Fruit fly (Drosophila melanogaster): ENCODE results near the gene Zmynd10.

The Zmynd10 gene

DNA sequence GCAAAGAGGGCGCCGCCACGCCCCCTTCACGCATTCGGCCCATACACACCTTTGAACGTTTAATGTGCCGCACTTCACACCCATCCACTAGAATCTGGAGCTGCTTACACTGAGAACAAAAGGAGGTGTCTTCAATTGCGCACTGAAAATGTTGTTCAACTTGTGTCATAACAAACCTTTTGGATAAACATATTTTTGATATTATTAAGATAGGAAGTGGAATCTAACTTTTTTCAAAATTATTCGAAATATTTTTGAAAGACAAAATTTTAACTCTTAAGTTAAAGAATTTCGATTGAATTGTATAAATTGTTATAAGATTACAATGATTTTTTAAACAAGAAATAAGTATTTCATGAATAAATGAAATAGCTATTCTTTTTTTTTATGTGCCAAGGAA lies 42.1 kb upstream of the Zmynd10 start:
- no peak for TF ChIP-seq ATbp (GFP tag; optimal IDR thresholded peaks at IDR 0.05)
- no peak for TF ChIP-seq CG9932 (GFP tag; IDR thresholded peaks at IDR 0.05)
- no peak for TF ChIP-seq CG7745 (tag; optimal IDR thresholded peaks at IDR 0.05)
- TF ChIP-seq Hr78 (GFP tag; optimal IDR thresholded peaks at IDR 0.05): no peak
- peak; percentile 32 for TF ChIP-seq CG10209 (GFP tag; optimal IDR thresholded peaks at IDR 0.05)
- no peak for TF ChIP-seq Deaf1 (tag; optimal IDR thresholded peaks at IDR 0.05)
- no peak for TF ChIP-seq h (optimal IDR thresholded peaks at IDR 0.05)
- TF ChIP-seq CG14860 (GFP tag; IDR thresholded peaks at IDR 0.05; ENCODE audit: partially characterized antibody): no peak
- TF ChIP-seq dpn (GFP tag; optimal IDR thresholded peaks at IDR 0.05): no peak
- no peak for TF ChIP-seq p53 (GFP tag; optimal IDR thresholded peaks at IDR 0.05)
- peak; percentile 72 for TF ChIP-seq gem (tag; optimal IDR thresholded peaks at IDR 0.05)
- peak; percentile 14 for TF ChIP-seq CG15601 (tag; optimal IDR thresholded peaks at IDR 0.05)
- no peak for TF ChIP-seq scrt (GFP tag; optimal IDR thresholded peaks at IDR 0.05)
- TF ChIP-seq chif (GFP tag; optimal IDR thresholded peaks at IDR 0.05): peak in 1 of 2 experiments; percentile 50
- no peak for TF ChIP-seq hb (GFP tag; IDR thresholded peaks at IDR 0.05; ENCODE audit: partially characterized antibody)
- TF ChIP-seq C15 (GFP tag; IDR thresholded peaks at IDR 0.05): no peak
- no peak for TF ChIP-seq CG1792 (GFP tag; optimal IDR thresholded peaks at IDR 0.05)
- peak; percentile 3 for TF ChIP-seq tin (GFP tag; optimal IDR thresholded peaks at IDR 0.05)
- TF ChIP-seq CG18476 (GFP tag; optimal IDR thresholded peaks at IDR 0.05): no peak
- TF ChIP-seq CG13894 (tag; optimal IDR thresholded peaks at IDR 0.05): no peak
- no peak for TF ChIP-seq fd96Cb (tag; optimal IDR thresholded peaks at IDR 0.05)
- TF ChIP-seq Eip74EF (GFP tag; optimal IDR thresholded peaks at IDR 0.05): no peak
- no peak for TF ChIP-seq CG8765 (GFP tag; IDR thresholded peaks at IDR 0.05)
- no peak for TF ChIP-seq mam (GFP tag; optimal IDR thresholded peaks at IDR 0.05)
- TF ChIP-seq da (GFP tag; optimal IDR thresholded peaks at IDR 0.05): no peak
- no peak for TF ChIP-seq toy (GFP tag; IDR thresholded peaks at IDR 0.05)
- TF ChIP-seq sug (tag; optimal IDR thresholded peaks at IDR 0.05): no peak
- TF ChIP-seq phol (tag; optimal IDR thresholded peaks at IDR 0.05): peak; percentile 63
- TF ChIP-seq lola (GFP tag; optimal IDR thresholded peaks at IDR 0.05): peak in 1 of 3 experiments; percentile 84
- no peak for TF ChIP-seq Nf-YB (GFP tag; optimal IDR thresholded peaks at IDR 0.05)
- peak; percentile 26 for TF ChIP-seq CoRest (tag; optimal IDR thresholded peaks at IDR 0.05)
- 0 out of 3 replicates have a peak, but pooled peaks have one; percentile 31 for TF ChIP-seq zfh1 (GFP tag; IDR thresholded peaks at IDR 0.05)
- TF ChIP-seq lab (GFP tag; optimal IDR thresholded peaks at IDR 0.05): no peak
- no peak for TF ChIP-seq CG6654 (GFP tag; optimal IDR thresholded peaks at IDR 0.05)
- no peak for TF ChIP-seq yki (optimal IDR thresholded peaks at IDR 0.05)
- no peak for TF ChIP-seq gsb-n (tag; optimal IDR thresholded peaks at IDR 0.05)
- no peak for TF ChIP-seq CG30020 (tag; optimal IDR thresholded peaks at IDR 0.05)
- TF ChIP-seq Hr3 (GFP tag; optimal IDR thresholded peaks at IDR 0.05): peak; percentile 14
- TF ChIP-seq peb (GFP tag; IDR thresholded peaks at IDR 0.05): no peak
- no peak for TF ChIP-seq CG16779 (GFP tag; IDR thresholded peaks at IDR 0.05)
- TF ChIP-seq Sox102F (GFP tag; optimal IDR thresholded peaks at IDR 0.05): no peak
- no peak for TF ChIP-seq vnd (GFP tag; IDR thresholded peaks at IDR 0.05; ENCODE audit: partially characterized antibody)
- TF ChIP-seq tx (GFP tag; optimal IDR thresholded peaks at IDR 0.05): no peak
- TF ChIP-seq CG11085 (GFP tag; IDR thresholded peaks at IDR 0.05): no peak
- TF ChIP-seq CG9215 (GFP tag; IDR thresholded peaks at IDR 0.05): no peak
- no peak for TF ChIP-seq dmrt99B (tag; optimal IDR thresholded peaks at IDR 0.05)
- TF ChIP-seq CTCF (GFP tag; optimal IDR thresholded peaks at IDR 0.05): no peak
- TF ChIP-seq CG15073 (GFP tag; optimal IDR thresholded peaks at IDR 0.05): no peak
- no peak for TF ChIP-seq Asciz (GFP tag; optimal IDR thresholded peaks at IDR 0.05)
- no peak for TF ChIP-seq CG6854 (GFP tag; optimal IDR thresholded peaks at IDR 0.05)
- no peak for TF ChIP-seq fd64A (GFP tag; optimal IDR thresholded peaks at IDR 0.05)
- TF ChIP-seq disco-r (GFP tag; optimal IDR thresholded peaks at IDR 0.05): no peak
